Worm (Caenorhabditis elegans) whole organism, L1 larva: ENCODE results near the gene srw-101.
A peak's percentile ranks its signal among the peaks of the same experiment; 100 is the strongest.

Source experiments
- C04F5.9 ChIP-seq: sonication (generic microtip); optimal IDR thresholded peaks from 2 replicates; lab custom pipeline; 2016; ENCODE audit warnings: missing genetic modification characterization, missing compliant biosample characterization
- C16A3.4 ChIP-seq: fragments of 150-350 bp; optimal IDR thresholded peaks from 2 replicates; lab custom pipeline; 2014; ENCODE audit warnings: missing biosample characterization, missing genetic modification characterization
- F16B12.6 ChIP-seq: fragments of 150-350 bp; optimal IDR thresholded peaks from 2 replicates; lab custom pipeline; 2014; ENCODE audit warnings: missing biosample characterization, missing genetic modification characterization
- aha-1 ChIP-seq: fragments of 150-350 bp; optimal IDR thresholded peaks from 2 replicates; lab custom pipeline; 2014; ENCODE audit warnings: missing biosample characterization, missing genetic modification characterization
- aly-2 ChIP-seq: fragments of 150-350 bp; optimal IDR thresholded peaks from 2 replicates; lab custom pipeline; 2014; ENCODE audit warnings: missing biosample characterization, missing genetic modification characterization
- ama-1 ChIP-seq: fragments of 150-350 bp; optimal IDR thresholded peaks from 2 replicates; lab custom pipeline; 2014
- blmp-1 ChIP-seq: fragments of 150-350 bp; optimal IDR thresholded peaks from 2 replicates; lab custom pipeline; 2014; ENCODE audit warnings: missing biosample characterization, missing genetic modification characterization
- ceh-82 ChIP-seq, 3 experiments: fragments of 150-350 bp in 1 of 3; sonication (generic microtip) in 2 of 3; optimal IDR thresholded peaks; 2 replicates each; lab custom pipeline; 2014 to 2017; ENCODE audit warnings: missing biosample characterization in 3 of 3, missing genetic modification characterization in 3 of 3
- ceh-88 ChIP-seq: fragments of 200-800 bp; sonication (Bioruptor generic); IDR thresholded peaks from 2 replicates; pipeline ENCODE4 v1.3.6; 2022; ENCODE audit warnings: missing genetic modification characterization, missing compliant biosample characterization
- ceh-90 ChIP-seq: sonication (generic microtip); optimal IDR thresholded peaks from 2 replicates; lab custom pipeline; 2016; ENCODE audit warnings: missing genetic modification characterization, missing compliant biosample characterization
- ces-1 ChIP-seq: fragments of 150-350 bp; optimal IDR thresholded peaks from 2 replicates; lab custom pipeline; 2014; ENCODE audit warnings: missing biosample characterization, missing genetic modification reagents, missing genetic modification characterization
- efl-1 ChIP-seq, 4 experiments: fragments of 150-350 bp; optimal IDR thresholded peaks in 3 of 4; peaks in 1 of 4; 1 replicate in 1 of 4; 2 replicates in 3 of 4; lab custom pipeline; 2014; ENCODE audit warnings: missing biosample characterization in 2 of 4, missing genetic modification characterization in 2 of 4, missing genetic modification reagents in 2 of 4
- elt-2 ChIP-seq: sonication (generic microtip); optimal IDR thresholded peaks from 2 replicates; lab custom pipeline; 2016; ENCODE audit warnings: missing genetic modification characterization, mild to moderate bottlenecking, inconsistent platforms, missing compliant biosample characterization, missing genetic modification reagents
- elt-3 ChIP-seq, 6 experiments: fragments of 150-350 bp in 1 of 6; sonication (generic microtip); optimal IDR thresholded peaks; 2 replicates each; lab custom pipeline; 2017 to 2018; ENCODE audit warnings: missing biosample characterization in 6 of 6, missing genetic modification characterization in 6 of 6, inconsistent platforms in 1 of 6
- ets-5 ChIP-seq: fragments of 200-800 bp; sonication (Bioruptor generic); IDR thresholded peaks from 2 replicates; pipeline ENCODE4 v1.3.6; 2022; ENCODE audit warnings: missing genetic modification characterization, missing compliant biosample characterization
- fkh-10 ChIP-seq: sonication (generic microtip); optimal IDR thresholded peaks from 2 replicates; lab custom pipeline; 2017; ENCODE audit warnings: missing biosample characterization, missing genetic modification reagents, missing genetic modification characterization
- grh-1 ChIP-seq: fragments of 200-800 bp; sonication (Bioruptor generic); IDR thresholded peaks from 2 replicates; pipeline ENCODE4 v1.3.6; 2022; ENCODE audit warnings: missing genetic modification reagents, missing genetic modification characterization, missing compliant biosample characterization
- hlh-17 ChIP-seq: fragments of 200-800 bp; sonication (Bioruptor generic); optimal IDR thresholded peaks from 2 replicates; lab custom pipeline; 2018; ENCODE audit warnings: missing genetic modification characterization, mild to moderate bottlenecking, missing compliant biosample characterization, moderate library complexity, borderline replicate concordance
- hpl-2 ChIP-seq: fragments of 150-350 bp; optimal IDR thresholded peaks from 2 replicates; lab custom pipeline; 2014; ENCODE audit warnings: missing biosample characterization, missing genetic modification reagents, missing genetic modification characterization
- isw-1 ChIP-seq: fragments of 200-800 bp; sonication (Bioruptor generic); IDR thresholded peaks from 2 replicates; pipeline ENCODE4 v1.3.6; 2022; ENCODE audit warnings: missing genetic modification characterization, missing compliant biosample characterization
- jun-1 ChIP-seq: fragments of 150-350 bp; optimal IDR thresholded peaks from 2 replicates; lab custom pipeline; 2014; ENCODE audit warnings: missing biosample characterization, missing genetic modification reagents, missing genetic modification characterization
- lin-14 ChIP-seq: fragments of 200-800 bp; sonication (Bioruptor generic); optimal IDR thresholded peaks from 2 replicates; lab custom pipeline; 2018; ENCODE audit warnings: mild to moderate bottlenecking, missing genetic modification characterization, moderate library complexity, missing compliant biosample characterization
- lin-35 ChIP-seq, 2 experiments: fragments of 150-350 bp; optimal IDR thresholded peaks; 2 replicates each; lab custom pipeline; 2014; ENCODE audit warnings: missing biosample characterization in 2 of 2, missing genetic modification characterization in 2 of 2, missing genetic modification reagents in 2 of 2
- lir-3 ChIP-seq: sonication (generic microtip); optimal IDR thresholded peaks from 2 replicates; lab custom pipeline; 2016; ENCODE audit warnings: mild to moderate bottlenecking, missing genetic modification characterization, moderate library complexity, missing compliant biosample characterization; ENCODE audit not compliant: poor library complexity
- mdl-1 ChIP-seq, 2 experiments: fragments of 150-350 bp; optimal IDR thresholded peaks; 2 replicates each; lab custom pipeline; 2014 to 2017; ENCODE audit warnings: missing biosample characterization in 2 of 2, missing genetic modification characterization in 2 of 2, inconsistent platforms in 1 of 2
- mef-2 ChIP-seq: fragments of 150-350 bp; optimal IDR thresholded peaks from 2 replicates; lab custom pipeline; 2014; ENCODE audit warnings: missing biosample characterization, missing genetic modification characterization
- nhr-11 ChIP-seq: fragments of 150-350 bp; optimal IDR thresholded peaks from 2 replicates; lab custom pipeline; 2014; ENCODE audit warnings: missing biosample characterization, missing genetic modification characterization
- nhr-71 ChIP-seq: sonication (generic microtip); optimal IDR thresholded peaks from 2 replicates; lab custom pipeline; 2016; ENCODE audit warnings: mild to moderate bottlenecking, missing genetic modification characterization, moderate library complexity, missing compliant biosample characterization
- nhr-76 ChIP-seq: sonication (generic microtip); optimal IDR thresholded peaks from 2 replicates; lab custom pipeline; 2017; ENCODE audit warnings: missing biosample characterization, missing genetic modification characterization
- nhr-84 ChIP-seq: sonication (generic microtip); optimal IDR thresholded peaks from 2 replicates; lab custom pipeline; 2017; ENCODE audit warnings: missing biosample characterization, missing genetic modification characterization
- nhr-85 ChIP-seq: sonication (generic microtip); peaks from one replicate; lab custom pipeline; 2016; ENCODE audit warnings: missing genetic modification characterization, inconsistent platforms, missing compliant biosample characterization
- pax-3 ChIP-seq: fragments of 200-800 bp; sonication (Bioruptor generic); optimal IDR thresholded peaks from 2 replicates; lab custom pipeline; 2018; ENCODE audit warnings: mild to moderate bottlenecking, missing genetic modification characterization, moderate library complexity, missing compliant biosample characterization
- snu-23 ChIP-seq: sonication (generic microtip); optimal IDR thresholded peaks from 2 replicates; lab custom pipeline; 2016; ENCODE audit warnings: missing genetic modification characterization, missing compliant biosample characterization
- sptf-1 ChIP-seq: fragments of 150-350 bp; optimal IDR thresholded peaks from 2 replicates; lab custom pipeline; 2014; ENCODE audit warnings: missing biosample characterization, missing genetic modification characterization
- swsn-7 ChIP-seq: sonication (generic microtip); optimal IDR thresholded peaks from 2 replicates; lab custom pipeline; 2016; ENCODE audit warnings: missing genetic modification characterization, missing compliant biosample characterization
- tlp-1 ChIP-seq: fragments of 150-350 bp; optimal IDR thresholded peaks from 2 replicates; lab custom pipeline; 2014; ENCODE audit warnings: missing biosample characterization, missing genetic modification characterization
- unc-130 ChIP-seq: fragments of 150-350 bp; optimal IDR thresholded peaks from 2 replicates; lab custom pipeline; 2017; ENCODE audit warnings: missing biosample characterization, missing genetic modification characterization, inconsistent platforms
- unc-98 ChIP-seq: fragments of 200-800 bp; sonication (Bioruptor generic); IDR thresholded peaks from 2 replicates; pipeline ENCODE4 v1.3.6; 2022; ENCODE audit warnings: missing genetic modification characterization, missing compliant biosample characterization
- vab-15 ChIP-seq: sonication (generic microtip); optimal IDR thresholded peaks from 2 replicates; lab custom pipeline; 2017; ENCODE audit warnings: missing genotype, mild to moderate bottlenecking, missing genetic modification characterization, missing compliant biosample characterization
- xbp-1 ChIP-seq: sonication (generic microtip); optimal IDR thresholded peaks from 2 replicates; lab custom pipeline; 2016; ENCODE audit warnings: missing genetic modification characterization, missing compliant biosample characterization
- ztf-11 ChIP-seq, 2 experiments: sonication (generic microtip); optimal IDR thresholded peaks; 2 replicates each; lab custom pipeline; 2016 to 2017; ENCODE audit warnings: missing genetic modification characterization in 2 of 2, missing biosample characterization in 1 of 2, missing compliant biosample characterization in 1 of 2

Gene srw-101

ce11 chrV:1755589-1755988 is 33.5 kb downstream of the srw-101 start, which contains the start of gene ZK697.14:
ZK697.14 (minus strand) TSS chrV:1755689.
- TF ChIP-seq ces-1 (GFP tag; lab: Kevin White, UChicago) (no peak), tlp-1 (tag; lab: Kevin White, UChicago) (no peak), isw-1 (GFP tag; lab: Robert Waterston, UW) (no peak), elt-3 (tag; optimal IDR thresholded peaks at IDR 0.05; lab: Kevin White, UChicago) (no peak), C04F5.9 (tag; lab: Kevin White, UChicago) (no peak), hlh-17 (GFP tag; lab: Kevin White, UChicago) (no peak), swsn-7 (no peak), sptf-1 (tag; lab: Kevin White, UChicago) (no peak), fkh-10 (GFP tag; lab: Kevin White, UChicago) (no peak), ceh-88 (GFP tag; lab: Robert Waterston, UW) (no peak), lir-3 (no peak), blmp-1 (tag; lab: Kevin White, UChicago) (no peak), lin-35 (GFP tag; optimal IDR thresholded peaks at IDR 0.05; lab: Kevin White, UChicago) (no peak)

ce11 chrV:1756099-1756498 is 34.0 kb downstream of the srw-101 start:
- TF ChIP-seq ama-1: no peak
- no peak for TF ChIP-seq aha-1 (tag; lab: Kevin White, UChicago)
- TF ChIP-seq F16B12.6 (tag; lab: Kevin White, UChicago): no peak
- TF ChIP-seq pax-3 (tag; lab: Kevin White, UChicago): no peak
- no peak for TF ChIP-seq swsn-7
- no peak for TF ChIP-seq nhr-76 (tag; lab: Kevin White, UChicago)

ce11 chrV:1756856-1757255 is 34.8 kb downstream of the srw-101 start, which contains the start of gene clec-204:
clec-204 (plus strand) TSS chrV:1757156.
- TF ChIP-seq mdl-1 (tag; optimal IDR thresholded peaks at IDR 0.05; lab: Kevin White, UChicago) (no peak), elt-2 (tag; lab: Kevin White, UChicago) (peak; percentile 44), sptf-1 (tag; lab: Kevin White, UChicago) (no peak)

ce11 chrV:1760682-1761081 is 38.6 kb downstream of the srw-101 start, which contains the start of gene clec-205:
clec-205 (plus strand) TSS chrV:1760893.
- no peak for TF ChIP-seq vab-15 (tag; lab: Kevin White, UChicago)
- TF ChIP-seq elt-2 (tag; lab: Kevin White, UChicago): peak; percentile 66
- no peak for TF ChIP-seq efl-1 (optimal IDR thresholded peaks at IDR 0.05; lab: Kevin White, UChicago)
- TF ChIP-seq efl-1 (GFP tag; optimal IDR thresholded peaks at IDR 0.05 in 1 of 2; lab: Kevin White, UChicago): peak in 1 of 2 experiments; percentile 84
- TF ChIP-seq ztf-11 (tag; optimal IDR thresholded peaks at IDR 0.05; lab: Kevin White, UChicago): no peak
- no peak for TF ChIP-seq mef-2 (tag; lab: Kevin White, UChicago)

- TF ChIP-seq efl-1 (optimal IDR thresholded peaks at IDR 0.05; lab: Kevin White, UChicago) (no peak), efl-1 (GFP tag; optimal IDR thresholded peaks at IDR 0.05 in 1 of 2; lab: Kevin White, UChicago) (peak in 1 of 2 experiments; percentile 70), blmp-1 (tag; lab: Kevin White, UChicago) (peak; percentile 78), jun-1 (no peak), elt-3 (tag; optimal IDR thresholded peaks at IDR 0.05; lab: Kevin White, UChicago) (peak in 1 of 6 experiments; percentile 35)
Measured at ce11 chrV:1767427-1767826, 45.4 kb downstream of the srw-101 start.

ce11 chrV:1771727-1772126 is 49.7 kb downstream of the srw-101 start, which contains the start of gene dhs-13:
dhs-13 (minus strand) TSS chrV:1771734.
- TF ChIP-seq snu-23 (GFP tag; lab: Kevin White, UChicago): peak; percentile 54
- peak; percentile 41 for TF ChIP-seq unc-130 (tag; lab: Kevin White, UChicago)
- TF ChIP-seq ceh-82 (tag; optimal IDR thresholded peaks at IDR 0.05; lab: Kevin White, UChicago): no peak
- TF ChIP-seq elt-3 (tag; optimal IDR thresholded peaks at IDR 0.05; lab: Kevin White, UChicago): no peak
- TF ChIP-seq lin-14: peak; percentile 90
- TF ChIP-seq ceh-90 (tag; lab: Kevin White, UChicago): no peak
- TF ChIP-seq elt-2 (tag; lab: Kevin White, UChicago): peak; percentile 14
- TF ChIP-seq nhr-71 (tag; lab: Kevin White, UChicago): peak; percentile 49
- TF ChIP-seq aly-2 (tag; lab: Kevin White, UChicago): no peak
- TF ChIP-seq xbp-1 (tag; lab: Kevin White, UChicago): no peak
- no peak for TF ChIP-seq vab-15 (tag; lab: Kevin White, UChicago)
- no peak for TF ChIP-seq nhr-11
- TF ChIP-seq lin-35 (GFP tag; optimal IDR thresholded peaks at IDR 0.05; lab: Kevin White, UChicago): peak in 1 of 2 experiments; percentile 41
- TF ChIP-seq nhr-84 (tag; lab: Kevin White, UChicago): no peak
- TF ChIP-seq hpl-2 (GFP tag; lab: Kevin White, UChicago): no peak
- TF ChIP-seq nhr-85: peak; percentile 70
- no peak for TF ChIP-seq ets-5
- no peak for TF ChIP-seq isw-1 (GFP tag; lab: Robert Waterston, UW)
- TF ChIP-seq mdl-1 (tag; optimal IDR thresholded peaks at IDR 0.05; lab: Kevin White, UChicago): peak in 1 of 2 experiments; percentile 39
- peak; percentile 11 for TF ChIP-seq C16A3.4 (tag; lab: Kevin White, UChicago)
- peak; percentile 43 for TF ChIP-seq blmp-1 (tag; lab: Kevin White, UChicago)
- TF ChIP-seq unc-98 (GFP tag; lab: Robert Waterston, UW): no peak
- TF ChIP-seq grh-1 (GFP tag; lab: Robert Waterston, UW): no peak
